Worm (Caenorhabditis elegans) whole organism, L3 larva: ENCODE data around the gene frpr-5.
A peak's percentile ranks its signal among the peaks of the same experiment; 100 is the strongest.

ENCODE experiments used
- R02D3.7 ChIP-seq: fragments of 150-350 bp; optimal IDR thresholded peaks from 2 replicates; lab custom pipeline; 2014; ENCODE audit warnings: missing biosample characterization, missing genetic modification characterization
- ZK546.5 ChIP-seq: sonication (generic microtip); optimal IDR thresholded peaks from 2 replicates; lab custom pipeline; 2017; ENCODE audit warnings: missing biosample characterization, missing genetic modification characterization
- aly-2 ChIP-seq: fragments of 150-350 bp; optimal IDR thresholded peaks from 2 replicates; lab custom pipeline; 2014; ENCODE audit warnings: missing biosample characterization, missing genetic modification characterization
- ama-1 ChIP-seq: fragments of 150-350 bp; optimal IDR thresholded peaks from 2 replicates; lab custom pipeline; 2018
- ceh-28 ChIP-seq: fragments of 150-350 bp; optimal IDR thresholded peaks from 2 replicates; lab custom pipeline; 2014; ENCODE audit warnings: missing biosample characterization, missing genetic modification reagents, missing genetic modification characterization
- ceh-82 ChIP-seq: fragments of 150-350 bp; optimal IDR thresholded peaks from 2 replicates; lab custom pipeline; 2014; ENCODE audit warnings: missing biosample characterization, missing genetic modification characterization
- ceh-9 ChIP-seq: sonication (generic microtip); optimal IDR thresholded peaks from 2 replicates; lab custom pipeline; 2018; ENCODE audit warnings: missing biosample characterization, missing genetic modification characterization
- daf-12 ChIP-seq: fragments of 150-350 bp; optimal IDR thresholded peaks from 2 replicates; lab custom pipeline; 2014; ENCODE audit warnings: missing biosample characterization, missing genetic modification reagents, missing genetic modification characterization
- egl-27 ChIP-seq: sonication (generic microtip); optimal IDR thresholded peaks from 4 replicates; lab custom pipeline; 2017; ENCODE audit warnings: missing biosample characterization, missing genetic modification reagents, missing genetic modification characterization
- egl-5 ChIP-seq: fragments of 150-350 bp; optimal IDR thresholded peaks from 2 replicates; lab custom pipeline; 2017; ENCODE audit warnings: missing biosample characterization, missing genetic modification reagents, missing genetic modification characterization, inconsistent platforms
- elt-1 ChIP-seq: fragments of 150-350 bp; optimal IDR thresholded peaks from 2 replicates; lab custom pipeline; 2014; ENCODE audit warnings: missing biosample characterization, missing genetic modification characterization
- elt-2 ChIP-seq: sonication (generic microtip); optimal IDR thresholded peaks from 2 replicates; lab custom pipeline; 2016; ENCODE audit warnings: missing genetic modification reagents, mild to moderate bottlenecking, missing genetic modification characterization, missing compliant biosample characterization
- elt-3 ChIP-seq, 3 experiments: fragments of 150-350 bp in 1 of 3; sonication (generic microtip) in 2 of 3; optimal IDR thresholded peaks; 2 replicates in 2 of 3; 4 replicates in 1 of 3; lab custom pipeline; 2014 to 2017; ENCODE audit warnings: missing biosample characterization in 3 of 3, missing genetic modification characterization in 3 of 3
- eor-1 ChIP-seq, 2 experiments: fragments of 150-350 bp; optimal IDR thresholded peaks; 2 replicates each; lab custom pipeline; 2014 to 2018; ENCODE audit warnings: missing biosample characterization in 2 of 2, missing genetic modification characterization in 2 of 2
- fkh-2 ChIP-seq: fragments of 150-350 bp; optimal IDR thresholded peaks from 2 replicates; lab custom pipeline; 2014; ENCODE audit warnings: missing biosample characterization, missing genetic modification reagents, missing genetic modification characterization
- hmg-11 ChIP-seq: sonication (generic microtip); optimal IDR thresholded peaks from 2 replicates; lab custom pipeline; 2016; ENCODE audit warnings: missing genetic modification characterization, missing compliant biosample characterization
- jun-1 ChIP-seq: fragments of 150-350 bp; optimal IDR thresholded peaks from 2 replicates; lab custom pipeline; 2014; ENCODE audit warnings: missing biosample characterization, missing genetic modification reagents, missing genetic modification characterization
- lin-15B ChIP-seq: fragments of 150-350 bp; optimal IDR thresholded peaks from 2 replicates; lab custom pipeline; 2014; ENCODE audit warnings: missing biosample characterization, missing genetic modification characterization
- lin-39 ChIP-seq: fragments of 150-350 bp; optimal IDR thresholded peaks from 2 replicates; lab custom pipeline; 2018; ENCODE audit warnings: missing biosample characterization, missing genetic modification reagents, missing genetic modification characterization
- lsy-12 ChIP-seq: sonication (generic microtip); optimal IDR thresholded peaks from 2 replicates; lab custom pipeline; 2016; ENCODE audit warnings: mild to moderate bottlenecking, missing genetic modification characterization, missing compliant biosample characterization
- mdl-1 ChIP-seq: fragments of 150-350 bp; optimal IDR thresholded peaks from 2 replicates; lab custom pipeline; 2014; ENCODE audit warnings: missing biosample characterization, missing genetic modification characterization
- mml-1 ChIP-seq: fragments of 150-350 bp; sonication (generic microtip); optimal IDR thresholded peaks from 3 replicates; lab custom pipeline; 2014; ENCODE audit warnings: missing biosample characterization, missing genetic modification characterization
- nfya-1 ChIP-seq: sonication (generic microtip); optimal IDR thresholded peaks from 2 replicates; lab custom pipeline; 2017; ENCODE audit warnings: missing genetic modification characterization, mild to moderate bottlenecking, missing compliant biosample characterization, antibody characterized with exemption, moderate library complexity; ENCODE audit not compliant: insufficient read depth
- nhr-11 ChIP-seq: fragments of 150-350 bp; optimal IDR thresholded peaks from 2 replicates; lab custom pipeline; 2014; ENCODE audit warnings: missing biosample characterization, missing genetic modification characterization
- nhr-12 ChIP-seq: fragments of 150-350 bp; optimal IDR thresholded peaks from 2 replicates; lab custom pipeline; 2014; ENCODE audit warnings: missing biosample characterization, missing genetic modification characterization
- nhr-23 ChIP-seq: fragments of 150-350 bp; optimal IDR thresholded peaks from 2 replicates; lab custom pipeline; 2014; ENCODE audit warnings: missing biosample characterization, missing genetic modification reagents, missing genetic modification characterization
- nhr-237 ChIP-seq: fragments of 150-350 bp; optimal IDR thresholded peaks from 2 replicates; lab custom pipeline; 2014; ENCODE audit warnings: missing biosample characterization, missing genetic modification characterization
- nhr-25 ChIP-seq: sonication (generic microtip); optimal IDR thresholded peaks from 2 replicates; lab custom pipeline; 2017; ENCODE audit warnings: missing biosample characterization, missing genetic modification characterization
- nhr-28 ChIP-seq: fragments of 150-350 bp; optimal IDR thresholded peaks from 2 replicates; lab custom pipeline; 2014; ENCODE audit warnings: missing biosample characterization, missing genetic modification characterization
- nhr-43 ChIP-seq: sonication (generic microtip); optimal IDR thresholded peaks from 2 replicates; lab custom pipeline; 2016; ENCODE audit warnings: mild to moderate bottlenecking, missing genetic modification characterization, missing compliant biosample characterization; ENCODE audit not compliant: poor library complexity, severe bottlenecking
- nhr-76 ChIP-seq: fragments of 150-350 bp; sonication (generic microtip); optimal IDR thresholded peaks from 5 replicates; lab custom pipeline; 2014; ENCODE audit warnings: missing biosample characterization, missing genetic modification characterization
- nhr-77 ChIP-seq: fragments of 150-350 bp; optimal IDR thresholded peaks from 2 replicates; lab custom pipeline; 2014; ENCODE audit warnings: missing biosample characterization, missing genetic modification characterization
- pha-4 ChIP-seq: fragments of 150-350 bp; optimal IDR thresholded peaks from 2 replicates; lab custom pipeline; 2014; ENCODE audit warnings: missing biosample characterization, missing genetic modification reagents, missing genetic modification characterization
- pqm-1 ChIP-seq: fragments of 150-350 bp; optimal IDR thresholded peaks from 2 replicates; lab custom pipeline; 2017; ENCODE audit warnings: missing biosample characterization, missing genetic modification characterization, inconsistent platforms
- skn-1 ChIP-seq: fragments of 150-350 bp; optimal IDR thresholded peaks from 2 replicates; lab custom pipeline; 2014; ENCODE audit warnings: missing biosample characterization, missing genetic modification characterization
- snpc-4 ChIP-seq: fragments of 150-350 bp; optimal IDR thresholded peaks from 2 replicates; lab custom pipeline; 2014; ENCODE audit warnings: missing biosample characterization, missing genetic modification characterization
- ztf-11 ChIP-seq: fragments of 150-350 bp; optimal IDR thresholded peaks from 2 replicates; lab custom pipeline; 2014; ENCODE audit warnings: missing biosample characterization, missing genetic modification characterization
- ztf-4 ChIP-seq: fragments of 150-350 bp; optimal IDR thresholded peaks from 2 replicates; lab custom pipeline; 2014; ENCODE audit warnings: missing biosample characterization, missing genetic modification characterization

Gene frpr-5

ce11 chrV:13571714-13572258 is 35.9 kb upstream of the frpr-5 start, which contains the start of gene C50B8.4:
C50B8.4 (plus strand) TSS chrV:13572012.
- TF ChIP-seq egl-5 (tag; lab: Kevin White, UChicago) (no peak), skn-1 (tag; lab: Kevin White, UChicago) (no peak), egl-27 (tag; lab: Kevin White, UChicago) (no peak), elt-2 (tag; lab: Kevin White, UChicago) (peak; percentile 67), snpc-4 (tag; lab: Kevin White, UChicago) (peak; percentile 24), mml-1 (tag; lab: Kevin White, UChicago) (no peak), nhr-77 (tag; lab: Kevin White, UChicago) (no peak), fkh-2 (tag; lab: Kevin White, UChicago) (no peak), ceh-82 (no peak), pqm-1 (tag; lab: Kevin White, UChicago) (peak; percentile 64), pha-4 (tag; lab: Kevin White, UChicago) (peak; percentile 24), ceh-9 (tag; lab: Kevin White, UChicago) (no peak), nhr-12 (tag; lab: Kevin White, UChicago) (no peak)

ce11 chrV:13568533-13568932 is 32.6 kb upstream of the frpr-5 start, which contains the start of the genes nuaf-1 and bir-2:
nuaf-1 (minus strand) TSS chrV:13568630.
bir-2 (plus strand) TSS chrV:13568850.
- TF ChIP-seq nhr-11 (tag; lab: Kevin White, UChicago) (no peak), ama-1 (lab: Kevin White, UChicago) (no peak), ceh-82 (no peak), nfya-1 (tag; lab: Kevin White, UChicago) (peak; percentile 55), skn-1 (tag; lab: Kevin White, UChicago) (no peak), snpc-4 (tag; lab: Kevin White, UChicago) (peak; percentile 43), nhr-43 (tag; lab: Kevin White, UChicago) (peak; percentile 7), lin-39 (tag; lab: Kevin White, UChicago) (peak; percentile 50), pha-4 (tag; lab: Kevin White, UChicago) (peak; percentile 85), ZK546.5 (tag; lab: Kevin White, UChicago) (no peak), R02D3.7 (tag; lab: Kevin White, UChicago) (peak; percentile 37), ztf-11 (tag; lab: Kevin White, UChicago) (no peak), elt-1 (tag; lab: Kevin White, UChicago) (no peak), mdl-1 (tag; lab: Kevin White, UChicago) (no peak), lin-15B (peak; percentile 91), nhr-28 (tag; lab: Kevin White, UChicago) (no peak), elt-2 (tag; lab: Kevin White, UChicago) (peak; percentile 21), ztf-4 (no peak), hmg-11 (tag; lab: Kevin White, UChicago) (peak; percentile 54), lsy-12 (tag; lab: Kevin White, UChicago) (no peak), nhr-23 (peak; percentile 57), pqm-1 (tag; lab: Kevin White, UChicago) (peak; percentile 42), ceh-9 (tag; lab: Kevin White, UChicago) (no peak)

DNA sequence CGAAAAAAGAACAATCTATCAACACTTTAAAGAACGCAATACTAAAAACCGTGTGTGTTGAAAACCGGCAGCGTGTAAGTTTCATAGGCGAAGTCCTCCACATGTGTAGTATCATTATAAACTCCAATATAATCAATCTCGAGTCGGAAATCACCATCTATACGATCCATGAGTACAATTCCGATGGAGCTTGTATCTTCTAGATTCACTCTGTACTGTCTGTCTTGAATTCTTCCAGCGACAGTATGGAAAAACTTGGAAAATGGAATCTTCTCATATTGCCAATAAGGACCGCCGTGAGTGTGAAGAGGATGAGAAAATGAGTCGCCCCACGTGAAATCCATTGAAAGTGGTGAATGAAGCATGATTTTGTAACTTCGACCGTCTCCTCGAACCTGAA is 31.1 kb upstream of the frpr-5 start:
- no peak for TF ChIP-seq egl-5 (tag; lab: Kevin White, UChicago)
- peak; percentile 33 for TF ChIP-seq lsy-12 (tag; lab: Kevin White, UChicago)
- peak; percentile 16 for TF ChIP-seq elt-2 (tag; lab: Kevin White, UChicago)
- peak; percentile 55 for TF ChIP-seq nhr-43 (tag; lab: Kevin White, UChicago)
- peak; percentile 76 for TF ChIP-seq ama-1 (lab: Kevin White, UChicago)
- TF ChIP-seq nfya-1 (tag; lab: Kevin White, UChicago), result no peak
- TF ChIP-seq jun-1 (tag; lab: Kevin White, UChicago), result no peak

- TF ChIP-seq ama-1 (lab: Kevin White, UChicago) (peak; percentile 19), nhr-25 (tag; lab: Kevin White, UChicago) (no peak)
Measured at ce11 chrV:13565781-13566180, 29.9 kb upstream of the frpr-5 start, which contains the start of gene slrp-1. slrp-1 (plus strand) TSS chrV:13565863.

- TF ChIP-seq aly-2 (tag; lab: Kevin White, UChicago) (no peak), nhr-23 (peak; percentile 93), ceh-28 (peak; percentile 75), mml-1 (tag; lab: Kevin White, UChicago) (no peak), nhr-237 (tag; lab: Kevin White, UChicago) (no peak), nhr-12 (tag; lab: Kevin White, UChicago) (no peak), elt-1 (tag; lab: Kevin White, UChicago) (no peak), nhr-28 (tag; lab: Kevin White, UChicago) (no peak), elt-3 (tag; optimal IDR thresholded peaks at IDR 0.05; lab: Kevin White, UChicago) (peak in 1 of 3 experiments; percentile 70), nhr-43 (tag; lab: Kevin White, UChicago) (peak; percentile 92), ZK546.5 (tag; lab: Kevin White, UChicago) (no peak), R02D3.7 (tag; lab: Kevin White, UChicago) (peak; percentile 56), lin-15B (peak; percentile 94), eor-1 (tag; optimal IDR thresholded peaks at IDR 0.05; lab: Kevin White, UChicago) (no peak), skn-1 (tag; lab: Kevin White, UChicago) (peak; percentile 11), snpc-4 (tag; lab: Kevin White, UChicago) (peak; percentile 88), ama-1 (lab: Kevin White, UChicago) (peak; percentile 70), nhr-76 (tag; lab: Kevin White, UChicago) (peak; percentile 90), lsy-12 (tag; lab: Kevin White, UChicago) (peak; percentile 79), daf-12 (no peak), elt-2 (tag; lab: Kevin White, UChicago) (peak; percentile 94), ztf-4 (peak; percentile 0), egl-27 (tag; lab: Kevin White, UChicago) (peak; percentile 28), fkh-2 (tag; lab: Kevin White, UChicago) (no peak), hmg-11 (tag; lab: Kevin White, UChicago) (peak; percentile 76)
Measured at ce11 chrV:13565197-13565596, 29.3 kb upstream of the frpr-5 start.
